Worm (Caenorhabditis elegans): ENCODE data around the gene dnj-23.

ce11 chrII:9137803-9138202, 29.4 kb upstream of the dnj-23 start, which contains the start of gene C16D2.3:
- TF ChIP-seq dox-1 (GFP tag; IDR thresholded peaks at IDR 0.05) (no peak), pbrm-1 (GFP tag; IDR thresholded peaks at IDR 0.05) (no peak), C17E4.6 (GFP tag; IDR thresholded peaks at IDR 0.05) (no peak), ama-1 (optimal IDR thresholded peaks at IDR 0.05) (no peak), ama-1 (GFP tag; optimal IDR thresholded peaks at IDR 0.05) (no peak), nfya-2 (GFP tag; IDR thresholded peaks at IDR 0.05) (no peak)
